Fruit fly (Drosophila melanogaster) whole organism, prepupa: ENCODE data around the gene Cftr.

ENCODE experiments used
- CG15336 ChIP-seq: fragments of 200-800 bp; sonication (Bioruptor generic); IDR thresholded peaks from 2 replicates; pipeline ENCODE4 v1.3.6; 2022; ENCODE audit warnings: missing biosample characterization, missing genetic modification characterization
- Hr38 ChIP-seq: sonication (Bioruptor generic); optimal IDR thresholded peaks from 2 replicates; lab custom pipeline; 2016; ENCODE audit warnings: missing biosample characterization, missing genetic modification characterization
- Hr39 ChIP-seq: fragments of 200-800 bp; sonication (Bioruptor generic); optimal IDR thresholded peaks from 2 replicates; lab custom pipeline; 2016; ENCODE audit warnings: missing biosample characterization, missing genetic modification characterization
- OdsH ChIP-seq: fragments of 200-800 bp; sonication (Bioruptor generic); optimal IDR thresholded peaks from 3 replicates; lab custom pipeline; 2016; ENCODE audit warnings: missing biosample characterization, missing genetic modification characterization
- achi ChIP-seq: fragments of 200-800 bp; sonication (Bioruptor generic); optimal IDR thresholded peaks from 3 replicates; lab custom pipeline; 2016; ENCODE audit warnings: missing biosample characterization, missing genetic modification characterization
- fd85E ChIP-seq: fragments of 200-800 bp; sonication (Bioruptor generic); optimal IDR thresholded peaks from 3 replicates; lab custom pipeline; 2016; ENCODE audit warnings: missing biosample characterization, missing genetic modification characterization
- net ChIP-seq: fragments of 200-800 bp; sonication (Bioruptor generic); optimal IDR thresholded peaks from 3 replicates; lab custom pipeline; 2016; ENCODE audit warnings: missing biosample characterization, missing genetic modification characterization

DNA sequence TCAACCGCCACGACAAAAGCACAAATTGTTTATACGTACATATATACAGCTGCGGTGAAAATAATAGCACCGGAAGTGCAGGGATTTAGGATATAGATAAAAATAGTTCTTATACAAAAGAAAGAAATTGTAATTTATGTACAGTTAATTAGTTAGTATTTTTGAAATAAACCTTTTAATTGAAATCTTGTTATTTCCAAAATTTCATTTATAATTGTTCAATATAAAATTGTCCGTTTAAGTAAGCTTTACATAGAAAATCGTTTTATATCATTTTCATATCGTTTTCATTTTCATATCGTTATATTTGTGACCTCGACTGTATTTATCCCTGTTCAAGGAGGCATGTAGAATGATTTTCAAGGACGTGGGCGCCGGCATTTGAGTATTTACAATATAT is 30.4 kb upstream of the Cftr start:
- TF ChIP-seq fd85E (no peak), net (GFP tag; lab: Kevin White, UChicago) (no peak), achi (GFP tag; lab: Kevin White, UChicago) (peak; percentile 16), Hr38 (GFP tag; lab: Kevin White, UChicago) (no peak), CG15336 (GFP tag; lab: Robert Waterston, UW) (peak; percentile 20; the same call in 1 of the 2 replicates), Hr39 (GFP tag; lab: Kevin White, UChicago) (no peak), OdsH (peak; percentile 29)
